Fruit fly (Drosophila melanogaster) whole organism, embryonic: ENCODE data around the gene UQCR-6.4L.

Source experiments
- B-H1 ChIP-seq: fragments of 200-800 bp; sonication (Bioruptor generic); IDR thresholded peaks from 3 replicates; pipeline ENCODE4 v1.3.6; 2022; ENCODE audit warnings: missing biosample characterization, missing genetic modification characterization
- Blimp-1 ChIP-seq: fragments of 200-800 bp; sonication (Bioruptor generic); optimal IDR thresholded peaks from 3 replicates; lab custom pipeline; 2018; ENCODE audit warnings: missing biosample characterization, missing genetic modification characterization, mild to moderate bottlenecking, moderate library complexity, missing genetic modification reagents
- C15 ChIP-seq: fragments of 200-800 bp; sonication (Bioruptor generic); IDR thresholded peaks from 3 replicates; pipeline ENCODE4 v1.3.6; 2022; ENCODE audit warnings: missing biosample characterization, missing genetic modification characterization
- CG1024 ChIP-seq: fragments of 200-800 bp; sonication (Bioruptor generic); IDR thresholded peaks from 2 replicates; pipeline ENCODE4 v1.3.6; 2022; ENCODE audit warnings: missing biosample characterization, missing genetic modification characterization
- CG10366 ChIP-seq: fragments of 200-800 bp; sonication (Bioruptor generic); IDR thresholded peaks from 2 replicates; pipeline ENCODE4 v1.3.6; 2022; ENCODE audit warnings: missing biosample characterization, missing genetic modification characterization
- CG11560 ChIP-seq: fragments of 200-800 bp; sonication (Bioruptor generic); IDR thresholded peaks from 3 replicates; pipeline ENCODE4 v1.3.6; 2022; ENCODE audit warnings: missing biosample characterization, missing genetic modification characterization
- CG13775 ChIP-seq: fragments of 200-800 bp; sonication (Bioruptor generic); optimal IDR thresholded peaks from 3 replicates; lab custom pipeline; 2017; ENCODE audit warnings: missing biosample characterization, mild to moderate bottlenecking, missing genetic modification characterization
- CG14014 ChIP-seq: fragments of 200-800 bp; sonication (Bioruptor generic); IDR thresholded peaks from 2 replicates; pipeline ENCODE4 v1.3.6; 2022; ENCODE audit warnings: missing biosample characterization, missing genetic modification characterization
- CG15011 ChIP-seq: fragments of 200-800 bp; sonication (Bioruptor generic); optimal IDR thresholded peaks from 3 replicates; lab custom pipeline; 2018; ENCODE audit warnings: missing biosample characterization, mild to moderate bottlenecking, missing genetic modification characterization
- CG15269 ChIP-seq: fragments of 200-800 bp; sonication (Bioruptor generic); optimal IDR thresholded peaks from 2 replicates; lab custom pipeline; 2018; ENCODE audit warnings: missing biosample characterization, mild to moderate bottlenecking, missing genetic modification characterization, moderate library complexity
- CG1529 ChIP-seq: fragments of 200-800 bp; sonication (Bioruptor generic); optimal IDR thresholded peaks from 3 replicates; lab custom pipeline; 2018; ENCODE audit warnings: missing biosample characterization, missing genetic modification characterization
- CG15514 ChIP-seq: fragments of 200-800 bp; sonication (Bioruptor generic); optimal IDR thresholded peaks from 3 replicates; lab custom pipeline; 2017; ENCODE audit warnings: missing biosample characterization, missing genetic modification characterization, mild to moderate bottlenecking, moderate library complexity, missing genetic modification reagents
- CG17802 ChIP-seq: fragments of 200-800 bp; sonication (Bioruptor generic); optimal IDR thresholded peaks from 2 replicates; lab custom pipeline; 2018; ENCODE audit warnings: missing biosample characterization, mild to moderate bottlenecking, missing genetic modification characterization, moderate library complexity
- CG18764 ChIP-seq: fragments of 200-800 bp; sonication (Bioruptor generic); optimal IDR thresholded peaks from 3 replicates; lab custom pipeline; 2016; ENCODE audit warnings: missing biosample characterization, missing genetic modification characterization
- CG2129 ChIP-seq: fragments of 200-800 bp; sonication (Bioruptor generic); IDR thresholded peaks from 2 replicates; pipeline ENCODE4 v1.3.6; 2022; ENCODE audit warnings: missing biosample characterization, missing genetic modification characterization; ENCODE audit not compliant: partially characterized antibody
- CG2678 ChIP-seq: fragments of 200-800 bp; sonication (Bioruptor generic); optimal IDR thresholded peaks from 3 replicates; lab custom pipeline; 2019; ENCODE audit warnings: missing biosample characterization, mild to moderate bottlenecking, missing genetic modification characterization, moderate library complexity
- CG34224 ChIP-seq: fragments of 200-800 bp; sonication (Bioruptor generic); IDR thresholded peaks from 3 replicates; pipeline ENCODE4 v1.3.6; 2022; ENCODE audit warnings: missing biosample characterization, missing genetic modification characterization; ENCODE audit not compliant: partially characterized antibody
- CG4404 ChIP-seq: fragments of 200-800 bp; sonication (Bioruptor generic); IDR thresholded peaks from 2 replicates; pipeline ENCODE4 v1.3.6; 2022; ENCODE audit warnings: missing biosample characterization, missing genetic modification characterization
- CG6254 ChIP-seq: fragments of 200-800 bp; sonication (Bioruptor generic); optimal IDR thresholded peaks from 3 replicates; lab custom pipeline; 2017; ENCODE audit warnings: mild to moderate bottlenecking, missing biosample characterization, missing genetic modification reagents, missing genetic modification characterization
- CG7745 ChIP-seq: fragments of 200-800 bp; sonication (Bioruptor generic); optimal IDR thresholded peaks from 2 replicates; lab custom pipeline; 2018; ENCODE audit warnings: missing biosample characterization, mild to moderate bottlenecking, missing genetic modification characterization, moderate library complexity
- CG7928 ChIP-seq: fragments of 200-800 bp; sonication (Bioruptor generic); optimal IDR thresholded peaks from 2 replicates; lab custom pipeline; 2017; ENCODE audit warnings: missing biosample characterization, mild to moderate bottlenecking, missing genetic modification characterization
- CG9727 ChIP-seq: fragments of 200-800 bp; sonication (Bioruptor generic); optimal IDR thresholded peaks from 3 replicates; lab custom pipeline; 2017; ENCODE audit warnings: missing biosample characterization, mild to moderate bottlenecking, missing genetic modification characterization
- CoRest ChIP-seq: fragments of 200-800 bp; sonication (Bioruptor generic); optimal IDR thresholded peaks from 3 replicates; lab custom pipeline; 2018; ENCODE audit warnings: missing biosample characterization, mild to moderate bottlenecking, missing genetic modification characterization, moderate library complexity
- ERR ChIP-seq: fragments of 200-800 bp; sonication (Bioruptor generic); optimal IDR thresholded peaks from 2 replicates; lab custom pipeline; 2016; ENCODE audit warnings: missing biosample characterization, missing genetic modification characterization
- HmgZ ChIP-seq: fragments of 200-800 bp; sonication (Bioruptor generic); optimal IDR thresholded peaks from 2 replicates; lab custom pipeline; 2018; ENCODE audit warnings: missing biosample characterization, mild to moderate bottlenecking, missing genetic modification characterization
- Meics ChIP-seq: fragments of 200-800 bp; sonication (Bioruptor generic); optimal IDR thresholded peaks from 2 replicates; lab custom pipeline; 2017; ENCODE audit warnings: missing biosample characterization, mild to moderate bottlenecking, missing genetic modification characterization
- Six4 ChIP-seq: fragments of 200-800 bp; sonication (Bioruptor generic); optimal IDR thresholded peaks from 2 replicates; lab custom pipeline; 2016; ENCODE audit warnings: missing biosample characterization, missing genetic modification characterization
- Ssrp ChIP-seq: fragments of 200-800 bp; sonication (Bioruptor generic); optimal IDR thresholded peaks from 2 replicates; lab custom pipeline; 2018; ENCODE audit warnings: missing biosample characterization, mild to moderate bottlenecking, missing genetic modification characterization, moderate library complexity
- ab ChIP-seq: fragments of 200-800 bp; sonication (Bioruptor generic); optimal IDR thresholded peaks from 2 replicates; lab custom pipeline; 2016; ENCODE audit warnings: missing biosample characterization, missing genetic modification characterization
- ase ChIP-seq: fragments of 200-800 bp; sonication (Bioruptor generic); IDR thresholded peaks from 3 replicates; pipeline ENCODE4 v1.3.6; 2022; ENCODE audit warnings: missing biosample characterization, missing genetic modification characterization
- az2 ChIP-seq: fragments of 200-800 bp; sonication (Bioruptor generic); optimal IDR thresholded peaks from 3 replicates; lab custom pipeline; 2016; ENCODE audit warnings: missing biosample characterization, missing genetic modification characterization
- cg ChIP-seq: fragments of 200-800 bp; sonication (Bioruptor generic); optimal IDR thresholded peaks from 3 replicates; lab custom pipeline; 2019; ENCODE audit warnings: missing biosample characterization, mild to moderate bottlenecking, missing genetic modification characterization, moderate library complexity
- ci ChIP-seq: fragments of 200-800 bp; sonication (Bioruptor generic); IDR thresholded peaks from 3 replicates; pipeline ENCODE4 v1.3.6; 2022; ENCODE audit warnings: missing biosample characterization, missing genetic modification characterization
- en ChIP-seq: fragments of 200-800 bp; sonication (Bioruptor generic); optimal IDR thresholded peaks from 2 replicates; lab custom pipeline; 2016; ENCODE audit warnings: missing biosample characterization, missing genetic modification characterization
- gem ChIP-seq: fragments of 200-800 bp; sonication (Bioruptor generic); optimal IDR thresholded peaks from 2 replicates; lab custom pipeline; 2019; ENCODE audit warnings: missing biosample characterization, mild to moderate bottlenecking, missing genetic modification characterization, moderate library complexity
- grau ChIP-seq: fragments of 200-800 bp; optimal IDR thresholded peaks from 3 replicates; lab custom pipeline; 2019; ENCODE audit warnings: missing biosample characterization, mild to moderate bottlenecking, missing genetic modification characterization, moderate library complexity
- jumu ChIP-seq: fragments of 200-800 bp; sonication (Bioruptor generic); optimal IDR thresholded peaks from 3 replicates; lab custom pipeline; 2016; ENCODE audit warnings: missing biosample characterization, missing genetic modification characterization
- ken ChIP-seq: fragments of 200-800 bp; sonication (Bioruptor generic); IDR thresholded peaks from 3 replicates; pipeline ENCODE4 v1.3.6; 2022; ENCODE audit warnings: missing biosample characterization, missing genetic modification characterization
- pan ChIP-seq, 4 experiments: fragments of >200 bp in 3 of 4; fragments of 200-800 bp in 1 of 4; sonication (Bioruptor generic) in 1 of 4; optimal IDR thresholded peaks in 3 of 4; IDR thresholded peaks in 1 of 4; 2 replicates each; pipeline versions ENCODE4 v1.3.6 to Lab custom; 2017 to 2022; ENCODE audit warnings: missing biosample characterization in 2 of 4, missing genetic modification characterization in 2 of 4, mixed read lengths in 1 of 4
- pfk ChIP-seq: fragments of 200-800 bp; sonication (Bioruptor generic); optimal IDR thresholded peaks from 2 replicates; lab custom pipeline; 2018; ENCODE audit warnings: missing biosample characterization, mild to moderate bottlenecking, missing genetic modification characterization, moderate library complexity
- sens ChIP-seq: fragments of 200-800 bp; sonication (Bioruptor generic); peaks from one replicate; lab custom pipeline; 2016; ENCODE audit warnings: missing biosample characterization, missing genetic modification characterization
- sim ChIP-seq: fragments of 200-800 bp; sonication (Bioruptor generic); IDR thresholded peaks from 2 replicates; pipeline ENCODE4 v1.3.6; 2022; ENCODE audit warnings: missing biosample characterization, missing genetic modification characterization
- sob ChIP-seq: fragments of 200-800 bp; sonication (Bioruptor generic); IDR thresholded peaks from 2 replicates; pipeline ENCODE4 v1.3.6; 2022; ENCODE audit warnings: missing biosample characterization, missing genetic modification characterization
- sqz ChIP-seq: fragments of 200-800 bp; sonication (Bioruptor generic); optimal IDR thresholded peaks from 3 replicates; lab custom pipeline; 2018; ENCODE audit warnings: missing biosample characterization, mild to moderate bottlenecking, missing genetic modification characterization
- tin ChIP-seq: fragments of 200-800 bp; sonication (Bioruptor generic); optimal IDR thresholded peaks from 3 replicates; lab custom pipeline; 2016; ENCODE audit warnings: missing biosample characterization, missing genetic modification characterization
- tna ChIP-seq: fragments of 200-800 bp; sonication (Bioruptor generic); IDR thresholded peaks from 2 replicates; pipeline ENCODE4 v1.3.6; 2022; ENCODE audit warnings: missing biosample characterization, missing genetic modification characterization; ENCODE audit not compliant: partially characterized antibody
- unpg ChIP-seq: fragments of 200-800 bp; sonication (Bioruptor generic); optimal IDR thresholded peaks from 3 replicates; lab custom pipeline; 2018; ENCODE audit warnings: missing biosample characterization, mild to moderate bottlenecking, missing genetic modification characterization, moderate library complexity
- vnd ChIP-seq: fragments of 200-800 bp; sonication (Bioruptor generic); IDR thresholded peaks from 3 replicates; pipeline ENCODE4 v1.3.6; 2022; ENCODE audit warnings: missing biosample characterization, missing genetic modification characterization; ENCODE audit not compliant: partially characterized antibody
- zen2 ChIP-seq: fragments of 200-800 bp; sonication (Bioruptor generic); IDR thresholded peaks from 3 replicates; pipeline ENCODE4 v1.3.6; 2022; ENCODE audit warnings: missing biosample characterization, missing genetic modification characterization; ENCODE audit not compliant: partially characterized antibody

UQCR-6.4L gene

DNA sequence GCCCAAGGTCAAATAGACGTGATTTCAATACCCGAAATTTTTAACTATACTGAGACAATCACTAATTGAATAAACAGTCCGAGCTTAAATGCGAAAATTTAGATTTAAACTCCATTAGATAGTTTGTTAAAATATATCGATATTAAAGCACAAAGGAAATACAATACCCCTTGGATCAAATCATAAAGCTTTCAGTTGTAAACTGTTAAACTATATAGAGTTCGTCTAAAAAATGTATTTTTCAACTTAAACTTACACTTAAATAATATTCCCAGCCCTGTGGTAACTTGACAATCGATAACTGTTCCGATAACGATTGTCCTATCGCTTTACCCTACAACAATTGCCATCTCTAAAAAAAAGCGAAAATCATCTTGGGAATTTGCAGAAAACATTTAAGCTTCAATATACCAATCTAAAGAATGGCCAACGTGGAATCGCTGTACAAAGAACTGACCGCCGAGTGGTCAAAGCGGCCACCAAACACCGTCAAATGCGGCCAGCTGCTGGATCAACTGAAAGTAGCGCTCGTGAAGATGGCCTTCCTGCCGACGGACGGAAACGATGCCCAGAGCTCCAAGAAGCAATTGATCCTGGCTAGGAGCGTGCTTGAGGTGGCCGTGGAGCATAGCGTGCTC lies 16.2 kb downstream of the UQCR-6.4L start, which contains the start of gene Rpn12 (continued):
- TF ChIP-seq sim (GFP tag; lab: Robert Waterston, UW), result no peak
- peak; percentile 70; the same call in 2 of the 3 replicates for TF ChIP-seq vnd (GFP tag; lab: Robert Waterston, UW)
- TF ChIP-seq ab, result no peak
- no peak for TF ChIP-seq ERR (GFP tag; lab: Kevin White, UChicago)
- no peak for TF ChIP-seq sob (GFP tag; lab: Robert Waterston, UW)
- TF ChIP-seq CoRest, result peak; percentile 47
- peak; percentile 49 for TF ChIP-seq grau
- TF ChIP-seq CG9727, result peak; percentile 4
- TF ChIP-seq sens (GFP tag; lab: Kevin White, UChicago), result peak; percentile 93
- no peak for TF ChIP-seq Ssrp (tag; lab: Kevin White, UChicago)
- peak; percentile 47 for TF ChIP-seq CG15269 (tag; lab: Kevin White, UChicago)
- no peak for TF ChIP-seq ase (GFP tag; lab: Robert Waterston, UW)
- TF ChIP-seq CG7928 (GFP tag; lab: Kevin White, UChicago), result peak; percentile 86
- peak; percentile 83 for TF ChIP-seq CG34224 (GFP tag; lab: Robert Waterston, UW)
- no peak for TF ChIP-seq CG6254 (GFP tag; lab: Kevin White, UChicago)
- TF ChIP-seq jumu (GFP tag; lab: Kevin White, UChicago), result no peak
- no peak for TF ChIP-seq az2 (GFP tag; lab: Kevin White, UChicago)
- peak; percentile 53 for TF ChIP-seq CG15514 (GFP tag; lab: Kevin White, UChicago)
- peak; percentile 80 for TF ChIP-seq tna (GFP tag; lab: Robert Waterston, UW)
- peak; percentile 39 for TF ChIP-seq CG13775
- TF ChIP-seq Blimp-1 (GFP tag; lab: Kevin White, UChicago), result peak; percentile 53
- TF ChIP-seq gem, result peak; percentile 48
- TF ChIP-seq CG2129, result peak; percentile 72; the same call in 1 of the 2 replicates
- no peak for TF ChIP-seq en
- no peak for TF ChIP-seq CG4404
- no peak for TF ChIP-seq CG1529
- no peak; the same call in 1 of the 2 replicates for TF ChIP-seq CG14014 (GFP tag; lab: Robert Waterston, UW)
- TF ChIP-seq pan (optimal IDR thresholded peaks at IDR 0.05; lab: Kevin White, UChicago), result no peak
- peak in 1 of 2 experiments; percentile 50 for TF ChIP-seq pan (GFP tag; optimal IDR thresholded peaks at IDR 0.05 in 1 of 2, IDR thresholded peaks at IDR 0.05 in 1 of 2)
- TF ChIP-seq CG2678 (tag; lab: Kevin White, UChicago), result peak; percentile 49
- peak; percentile 5 for TF ChIP-seq tin (GFP tag; lab: Kevin White, UChicago)
- TF ChIP-seq CG17802, result no peak
- TF ChIP-seq CG18764 (GFP tag; lab: Kevin White, UChicago), result no peak
- peak; percentile 20 for TF ChIP-seq unpg (GFP tag; lab: Kevin White, UChicago)
- no peak for TF ChIP-seq sqz (GFP tag; lab: Kevin White, UChicago)
- TF ChIP-seq ci (GFP tag; lab: Robert Waterston, UW), result no peak
- TF ChIP-seq cg (GFP tag; lab: Kevin White, UChicago), result no peak
- peak; percentile 26 for TF ChIP-seq Meics (GFP tag; lab: Kevin White, UChicago)
- no peak for TF ChIP-seq C15 (GFP tag; lab: Robert Waterston, UW)
- peak; percentile 80 for TF ChIP-seq zen2 (GFP tag; lab: Robert Waterston, UW)
- no peak for TF ChIP-seq Six4
- no peak for TF ChIP-seq CG11560 (tag; lab: Robert Waterston, UW)
- no peak for TF ChIP-seq CG7745
- TF ChIP-seq CG15011, result no peak
- peak; percentile 16 for TF ChIP-seq HmgZ (tag; lab: Kevin White, UChicago)
- no peak for TF ChIP-seq CG1024 (GFP tag; lab: Robert Waterston, UW)
- TF ChIP-seq B-H1 (GFP tag; lab: Robert Waterston, UW), result no peak
- no peak for TF ChIP-seq ken (GFP tag; lab: Robert Waterston, UW)
- TF ChIP-seq pfk (GFP tag; lab: Kevin White, UChicago), result no peak
- TF ChIP-seq CG10366 (GFP tag; lab: Robert Waterston, UW), result no peak
